Worm (Caenorhabditis elegans) whole organism, midembryonic: ENCODE data around the gene rpi-2.

Experiments
- T22C8.4 ChIP-seq: fragments of 200-800 bp; sonication (Bioruptor generic); IDR thresholded peaks from 2 replicates; pipeline ENCODE4 v1.3.6; 2022; ENCODE audit warnings: missing genetic modification characterization, missing compliant biosample characterization
- cog-1 ChIP-seq: sonication (generic microtip); optimal IDR thresholded peaks from 2 replicates; lab custom pipeline; 2016; ENCODE audit warnings: missing genetic modification characterization, missing compliant biosample characterization
- tab-1 ChIP-seq: fragments of 200-800 bp; sonication (Bioruptor generic); IDR thresholded peaks from 2 replicates; pipeline ENCODE4 v1.3.6; 2022; ENCODE audit warnings: missing genetic modification characterization, missing compliant biosample characterization
- ztf-23 ChIP-seq: fragments of 200-800 bp; sonication (Bioruptor generic); IDR thresholded peaks from 2 replicates; pipeline ENCODE4 v1.3.6; 2022; ENCODE audit warnings: missing genetic modification reagents, missing genetic modification characterization, missing compliant biosample characterization
- ztf-29 ChIP-seq: fragments of 200-800 bp; sonication (Bioruptor generic); IDR thresholded peaks from 2 replicates; pipeline ENCODE4 v1.3.6; 2022; ENCODE audit warnings: missing genetic modification reagents, missing genetic modification characterization, missing compliant biosample characterization

DNA sequence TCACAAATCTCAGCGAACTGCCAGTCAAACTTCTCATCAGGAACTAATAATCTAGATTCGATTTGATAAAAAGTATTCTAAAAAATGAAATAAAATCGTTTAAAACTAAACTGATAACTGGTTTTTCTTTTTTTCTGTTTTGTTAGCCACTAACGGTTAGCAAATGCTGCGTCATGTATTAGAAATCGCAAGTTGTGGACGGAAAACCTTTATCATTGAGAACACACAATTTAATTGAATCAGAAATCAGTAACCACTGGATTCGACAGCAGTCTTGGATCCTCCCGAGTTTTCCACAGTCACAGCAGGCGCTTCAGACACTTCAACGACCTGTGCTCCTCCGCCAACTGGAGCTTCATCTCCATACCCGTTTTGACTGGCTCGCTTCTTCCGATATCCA is 11.9 kb downstream of the rpi-2 start:
- TF ChIP-seq T22C8.4 (GFP tag; lab: Robert Waterston, UW) = no peak
- no peak for TF ChIP-seq ztf-29 (GFP tag; lab: Robert Waterston, UW)
- no peak for TF ChIP-seq ztf-23
- TF ChIP-seq cog-1 = no peak
- no peak for TF ChIP-seq tab-1
